Fruit fly (Drosophila melanogaster) whole organism, embryonic: ENCODE results near the gene Zn72D.

ENCODE experiments used
- Aef1 ChIP-seq: fragments of 200-800 bp; sonication (Bioruptor generic); IDR thresholded peaks from 3 replicates; pipeline ENCODE4 v1.3.6; 2022; ENCODE audit warnings: missing biosample characterization, missing genetic modification characterization
- Bdp1 ChIP-seq: fragments of 200-800 bp; sonication (Bioruptor generic); optimal IDR thresholded peaks from 3 replicates; lab custom pipeline; 2016; ENCODE audit warnings: missing biosample characterization, missing genetic modification characterization
- CG10274 ChIP-seq: fragments of 200-800 bp; sonication (Bioruptor generic); optimal IDR thresholded peaks from 3 replicates; lab custom pipeline; 2017; ENCODE audit warnings: missing biosample characterization, mild to moderate bottlenecking, missing genetic modification characterization
- CG10959 ChIP-seq: fragments of 200-800 bp; sonication (Bioruptor generic); IDR thresholded peaks from 2 replicates; pipeline ENCODE4 v1.3.6; 2022; ENCODE audit warnings: missing biosample characterization, missing genetic modification characterization
- CG14441 ChIP-seq: fragments of 200-800 bp; sonication (Bioruptor generic); IDR thresholded peaks from 2 replicates; pipeline ENCODE4 v1.3.6; 2022; ENCODE audit warnings: missing biosample characterization, missing genetic modification characterization
- CG1647 ChIP-seq: fragments of 200-800 bp; sonication (Bioruptor generic); optimal IDR thresholded peaks from 3 replicates; lab custom pipeline; 2016; ENCODE audit warnings: missing biosample characterization, missing genetic modification characterization
- CG16779 ChIP-seq: fragments of 200-800 bp; sonication (Bioruptor generic); IDR thresholded peaks from 2 replicates; pipeline ENCODE4 v1.3.6; 2022; ENCODE audit warnings: missing biosample characterization, missing genetic modification characterization
- CG16863 ChIP-seq: fragments of 200-800 bp; sonication (Bioruptor generic); optimal IDR thresholded peaks from 3 replicates; lab custom pipeline; 2016; ENCODE audit warnings: missing biosample characterization, missing genetic modification characterization
- CG17568 ChIP-seq: fragments of 200-800 bp; sonication (Bioruptor generic); optimal IDR thresholded peaks from 2 replicates; lab custom pipeline; 2018; ENCODE audit warnings: missing biosample characterization, mild to moderate bottlenecking, missing genetic modification characterization, moderate library complexity
- CG17612 ChIP-seq: fragments of 200-800 bp; sonication (Bioruptor generic); IDR thresholded peaks from 2 replicates; pipeline ENCODE4 v1.3.6; 2022; ENCODE audit warnings: missing biosample characterization, missing genetic modification characterization
- CG3407 ChIP-seq: fragments of 200-800 bp; sonication (Bioruptor generic); optimal IDR thresholded peaks from 2 replicates; lab custom pipeline; 2018; ENCODE audit warnings: missing biosample characterization, mild to moderate bottlenecking, missing genetic modification characterization
- CG4854 ChIP-seq: fragments of 200-800 bp; sonication (Bioruptor generic); optimal IDR thresholded peaks from 2 replicates; lab custom pipeline; 2016; ENCODE audit warnings: missing biosample characterization, missing genetic modification characterization, inconsistent platforms
- CG6175 ChIP-seq: fragments of 200-800 bp; sonication (Bioruptor generic); IDR thresholded peaks from 3 replicates; pipeline ENCODE4 v1.3.6; 2022; ENCODE audit warnings: missing biosample characterization, missing genetic modification characterization
- CG6813 ChIP-seq: fragments of 200-800 bp; sonication (Bioruptor generic); optimal IDR thresholded peaks from 2 replicates; lab custom pipeline; 2017; ENCODE audit warnings: missing biosample characterization, missing genetic modification characterization, mild to moderate bottlenecking, moderate library complexity, missing genetic modification reagents
- CG7357 ChIP-seq: fragments of 200-800 bp; sonication (Bioruptor generic); IDR thresholded peaks from 3 replicates; pipeline ENCODE4 v1.3.6; 2022; ENCODE audit warnings: missing biosample characterization, missing genetic modification characterization
- CG8359 ChIP-seq: fragments of 200-800 bp; sonication (Bioruptor generic); optimal IDR thresholded peaks from 2 replicates; lab custom pipeline; 2017; ENCODE audit warnings: missing biosample characterization, mild to moderate bottlenecking, missing genetic modification characterization, borderline replicate concordance
- CG8944 ChIP-seq: fragments of 200-800 bp; sonication (Bioruptor generic); optimal IDR thresholded peaks from 3 replicates; lab custom pipeline; 2016; ENCODE audit warnings: missing biosample characterization, missing genetic modification characterization
- CG9727 ChIP-seq: fragments of 200-800 bp; sonication (Bioruptor generic); optimal IDR thresholded peaks from 3 replicates; lab custom pipeline; 2017; ENCODE audit warnings: missing biosample characterization, mild to moderate bottlenecking, missing genetic modification characterization
- CG9797 ChIP-seq: fragments of 200-800 bp; sonication (Bioruptor generic); optimal IDR thresholded peaks from 3 replicates; lab custom pipeline; 2018; ENCODE audit warnings: missing biosample characterization, mild to moderate bottlenecking, missing genetic modification characterization
- Dip3 ChIP-seq: fragments of 200-800 bp; sonication (Bioruptor generic); optimal IDR thresholded peaks from 3 replicates; lab custom pipeline; 2016; ENCODE audit warnings: missing biosample characterization, missing genetic modification characterization
- Hey ChIP-seq: fragments of 200-800 bp; sonication (Bioruptor generic); optimal IDR thresholded peaks from 3 replicates; lab custom pipeline; 2018; ENCODE audit warnings: missing biosample characterization, mild to moderate bottlenecking, missing genetic modification characterization
- Hsf ChIP-seq: fragments of 200-800 bp; sonication (Bioruptor generic); optimal IDR thresholded peaks from 3 replicates; lab custom pipeline; 2016; ENCODE audit warnings: missing biosample characterization, missing genetic modification characterization
- Lpt ChIP-seq: fragments of >200 bp; optimal IDR thresholded peaks from 2 replicates; lab custom pipeline; 2018; ENCODE audit warnings: missing biosample characterization, missing genetic modification characterization
- Mad ChIP-seq: fragments of 200-800 bp; sonication (Bioruptor generic); optimal IDR thresholded peaks from 2 replicates; lab custom pipeline; 2016; ENCODE audit warnings: missing biosample characterization, missing genetic modification characterization
- Meics ChIP-seq: fragments of 200-800 bp; sonication (Bioruptor generic); optimal IDR thresholded peaks from 2 replicates; lab custom pipeline; 2017; ENCODE audit warnings: missing biosample characterization, mild to moderate bottlenecking, missing genetic modification characterization
- Mes4 ChIP-seq: fragments of 200-800 bp; sonication (Bioruptor generic); optimal IDR thresholded peaks from 2 replicates; lab custom pipeline; 2016; ENCODE audit warnings: missing biosample characterization, missing genetic modification characterization
- Myb ChIP-seq: fragments of 200-800 bp; sonication (Bioruptor generic); optimal IDR thresholded peaks from 2 replicates; lab custom pipeline; 2016; ENCODE audit warnings: missing biosample characterization, missing genetic modification characterization
- Oaz ChIP-seq: fragments of 200-800 bp; sonication (Bioruptor generic); IDR thresholded peaks from 2 replicates; pipeline ENCODE4 v1.3.6; 2022; ENCODE audit warnings: missing biosample characterization, missing genetic modification characterization
- Opbp ChIP-seq: fragments of 200-800 bp; sonication (Bioruptor generic); IDR thresholded peaks from 3 replicates; pipeline ENCODE4 v1.3.6; 2022; ENCODE audit warnings: missing biosample characterization, missing genetic modification characterization; ENCODE audit not compliant: partially characterized antibody
- Scr ChIP-seq: fragments of 200-800 bp; sonication (Bioruptor generic); IDR thresholded peaks from 2 replicates; pipeline ENCODE4 v1.3.6; 2022; ENCODE audit warnings: missing biosample characterization, missing genetic modification characterization; ENCODE audit not compliant: partially characterized antibody
- abd-A ChIP-seq: fragments of 200-800 bp; sonication (Bioruptor generic); optimal IDR thresholded peaks from 3 replicates; lab custom pipeline; 2019; ENCODE audit warnings: missing biosample characterization, mild to moderate bottlenecking, missing genetic modification characterization, moderate library complexity
- cato ChIP-seq: fragments of 200-800 bp; sonication (Bioruptor generic); optimal IDR thresholded peaks from 2 replicates; lab custom pipeline; 2016; ENCODE audit warnings: missing biosample characterization, missing genetic modification characterization, borderline replicate concordance
- caup ChIP-seq: fragments of 200-800 bp; sonication (Bioruptor generic); optimal IDR thresholded peaks from 3 replicates; lab custom pipeline; 2017; ENCODE audit warnings: missing biosample characterization, mild to moderate bottlenecking, missing genetic modification characterization, moderate library complexity; ENCODE audit not compliant: severe bottlenecking
- croc ChIP-seq: fragments of 200-800 bp; sonication (Bioruptor generic); conservative IDR thresholded peaks from 3 replicates; pipeline ENCODE4 v1.3.6; 2022; ENCODE audit warnings: missing biosample characterization, missing genetic modification characterization
- en ChIP-seq: fragments of 200-800 bp; sonication (Bioruptor generic); optimal IDR thresholded peaks from 2 replicates; lab custom pipeline; 2016; ENCODE audit warnings: missing biosample characterization, missing genetic modification characterization
- ewg ChIP-seq: fragments of 200-800 bp; sonication (Bioruptor generic); optimal IDR thresholded peaks from 3 replicates; lab custom pipeline; 2017; ENCODE audit warnings: mild to moderate bottlenecking, missing biosample characterization, missing genetic modification reagents, missing genetic modification characterization
- grn ChIP-seq: fragments of 200-800 bp; sonication (Bioruptor generic); optimal IDR thresholded peaks from 3 replicates; lab custom pipeline; 2017; ENCODE audit warnings: missing biosample characterization, missing genetic modification characterization
- hth ChIP-seq: fragments of >200 bp; optimal IDR thresholded peaks from 2 replicates; lab custom pipeline; 2017; ENCODE audit warnings: inconsistent platforms
- lab ChIP-seq: fragments of 200-800 bp; sonication (Bioruptor generic); optimal IDR thresholded peaks from 3 replicates; lab custom pipeline; 2017; ENCODE audit warnings: missing biosample characterization, missing genetic modification characterization, mild to moderate bottlenecking, moderate library complexity, missing genetic modification reagents
- lola ChIP-seq, 3 experiments: fragments of >200 bp in 2 of 3; fragments of 200-800 bp in 1 of 3; sonication (Bioruptor generic) in 1 of 3; optimal IDR thresholded peaks; 2 replicates each; lab custom pipeline; 2017 to 2019; ENCODE audit warnings: missing biosample characterization in 3 of 3, missing genetic modification characterization in 3 of 3, mild to moderate bottlenecking in 1 of 3, moderate library complexity in 1 of 3
- pb ChIP-seq: fragments of 200-800 bp; sonication (Bioruptor generic); optimal IDR thresholded peaks from 3 replicates; lab custom pipeline; 2016; ENCODE audit warnings: missing biosample characterization, missing genetic modification characterization
- repo ChIP-seq: fragments of 200-800 bp; sonication (Bioruptor generic); optimal IDR thresholded peaks from 2 replicates; lab custom pipeline; 2016; ENCODE audit warnings: missing biosample characterization, missing genetic modification characterization
- salm ChIP-seq: fragments of 200-800 bp; sonication (Bioruptor generic); optimal IDR thresholded peaks from 2 replicates; lab custom pipeline; 2018; ENCODE audit warnings: missing biosample characterization, mild to moderate bottlenecking, missing genetic modification characterization
- tll ChIP-seq, 2 experiments: fragments of 200-800 bp in 1 of 2; fragments of >200 bp in 1 of 2; sonication (Bioruptor generic) in 1 of 2; optimal IDR thresholded peaks; 2 replicates each; lab custom pipeline; 2017 to 2019; ENCODE audit warnings: missing biosample characterization in 2 of 2, missing genetic modification characterization in 2 of 2, mild to moderate bottlenecking in 1 of 2, moderate library complexity in 1 of 2
- ttk ChIP-seq: fragments of 200-800 bp; sonication (Bioruptor generic); IDR thresholded peaks from 2 replicates; pipeline ENCODE4 v2.1.2; 2022; ENCODE audit warnings: missing biosample characterization, missing genetic modification characterization
- yki ChIP-seq: fragments of >200 bp; optimal IDR thresholded peaks from 3 replicates; lab custom pipeline; 2018
- zen2 ChIP-seq: fragments of 200-800 bp; sonication (Bioruptor generic); IDR thresholded peaks from 3 replicates; pipeline ENCODE4 v1.3.6; 2022; ENCODE audit warnings: missing biosample characterization, missing genetic modification characterization; ENCODE audit not compliant: partially characterized antibody

The Zn72D gene

dm6 chr3L:16139131-16139530 is 26.7 kb upstream of the Zn72D start (continued):
- no peak for TF ChIP-seq CG8944 (GFP tag; lab: Kevin White, UChicago)
- no peak for TF ChIP-seq croc
- peak; percentile 98 for TF ChIP-seq Myb (GFP tag; lab: Kevin White, UChicago)
- no peak for TF ChIP-seq Hsf (GFP tag; lab: Kevin White, UChicago)
- TF ChIP-seq, all 482 proteins: peak for 36

dm6 chr3L:16137779-16138178 is 25.4 kb upstream of the Zn72D start, which contains the start of gene CG5157:
CG5157 (minus strand) TSS chr3L:16137879.
- TF ChIP-seq Scr (GFP tag; lab: Robert Waterston, UW) (no peak), abd-A (tag; lab: Kevin White, UChicago) (no peak), CG6813 (GFP tag; lab: Kevin White, UChicago) (no peak), CG7357 (GFP tag; lab: Robert Waterston, UW) (no peak), CG16779 (GFP tag; lab: Robert Waterston, UW) (no peak), ttk (no peak), Opbp (no peak), CG16863 (GFP tag; lab: Kevin White, UChicago) (no peak), Mes4 (GFP tag; lab: Kevin White, UChicago) (no peak), salm (tag; lab: Kevin White, UChicago) (no peak)

dm6 chr3L:16136819-16137553 is 24.6 kb upstream of the Zn72D start:
- TF ChIP-seq CG3407, result no peak
- no peak for TF ChIP-seq Hey (tag; lab: Kevin White, UChicago)
- no peak for TF ChIP-seq Oaz (GFP tag; lab: Robert Waterston, UW)
- TF ChIP-seq CG8359 (GFP tag; lab: Kevin White, UChicago), result no peak
- TF ChIP-seq ewg (GFP tag; lab: Kevin White, UChicago), result no peak
- TF ChIP-seq CG9797 (GFP tag; lab: Kevin White, UChicago), result no peak
- TF ChIP-seq grn (GFP tag; lab: Kevin White, UChicago), result peak; percentile 33
- no peak for TF ChIP-seq CG17568
- TF ChIP-seq yki (lab: Kevin White, UChicago), result no peak
- no peak for TF ChIP-seq CG10274 (GFP tag; lab: Kevin White, UChicago)
- no peak for TF ChIP-seq CG6175 (GFP tag; lab: Robert Waterston, UW)
- no peak for TF ChIP-seq en (GFP tag; lab: Kevin White, UChicago)
- TF ChIP-seq Bdp1, result no peak
- no peak for TF ChIP-seq repo
- TF ChIP-seq Dip3 (GFP tag; lab: Kevin White, UChicago), result no peak
- no peak for TF ChIP-seq Aef1 (GFP tag; lab: Robert Waterston, UW)
- TF ChIP-seq zen2, result no peak
- no peak for TF ChIP-seq CG1647 (GFP tag; lab: Kevin White, UChicago)
- TF ChIP-seq CG10959 (GFP tag; lab: Robert Waterston, UW), result no peak
- no peak for TF ChIP-seq Mad (GFP tag; lab: Kevin White, UChicago)
- TF ChIP-seq Lpt, result no peak
- no peak for TF ChIP-seq lola (GFP tag; optimal IDR thresholded peaks at IDR 0.05; lab: Kevin White, UChicago)
- no peak for TF ChIP-seq CG4854 (GFP tag; lab: Kevin White, UChicago)
- TF ChIP-seq CG14441 (GFP tag; lab: Robert Waterston, UW), result 0 out of 2 replicates have a peak, but pooled peaks have one; percentile 9
- no peak for TF ChIP-seq tll (GFP tag; optimal IDR thresholded peaks at IDR 0.05; lab: Kevin White, UChicago)
- no peak for TF ChIP-seq hth
- no peak for TF ChIP-seq CG17612 (GFP tag; lab: Robert Waterston, UW)
- no peak for TF ChIP-seq Meics (GFP tag; lab: Kevin White, UChicago)
- peak; percentile 23 for TF ChIP-seq lab (GFP tag; lab: Kevin White, UChicago)
- no peak for TF ChIP-seq cato (GFP tag; lab: Kevin White, UChicago)
- TF ChIP-seq pb (GFP tag; lab: Kevin White, UChicago), result no peak
- TF ChIP-seq CG9727 (GFP tag; lab: Kevin White, UChicago), result no peak
- TF ChIP-seq caup (GFP tag; lab: Kevin White, UChicago), result peak; percentile 31
